Worm (Caenorhabditis elegans): ENCODE measurements around the gene dct-15.
A peak's percentile ranks its signal among the peaks of the same experiment; 100 is the strongest.
"Not testable (repeated sequence)": the region's sequence is repeated elsewhere in the genome, so short reads cannot be mapped to it uniquely, and the experiment has no call there.

The dct-15 gene

ce11 chrIV:9773441-9773840 lies 37.1 kb downstream of the dct-15 start:
- TF ChIP-seq flt-1 (GFP tag; IDR thresholded peaks at IDR 0.05): no peak
- no peak for TF ChIP-seq hmg-4 (GFP tag; optimal IDR thresholded peaks at IDR 0.05)
- TF ChIP-seq F13C5.2 (tag; optimal IDR thresholded peaks at IDR 0.05): no peak
- TF ChIP-seq ceh-36 (tag; optimal IDR thresholded peaks at IDR 0.05): peak; percentile 42
- TF ChIP-seq sea-1 (GFP tag; conservative IDR thresholded peaks at IDR 0.05): peak; percentile 30; the same call in 1 of the 2 replicates
- peak; percentile 8 for TF ChIP-seq ceh-13 (GFP tag; optimal IDR thresholded peaks at IDR 0.05)
- TF ChIP-seq pes-1 (GFP tag; IDR thresholded peaks at IDR 0.05): peak; percentile 27; the same call in 1 of the 2 replicates
- no peak for TF ChIP-seq hnd-1 (tag; optimal IDR thresholded peaks at IDR 0.05)
- no peak for TF ChIP-seq tbx-37 (GFP tag; conservative IDR thresholded peaks at IDR 0.05)
- TF ChIP-seq tra-4 (tag; optimal IDR thresholded peaks at IDR 0.05): peak; percentile 33
- no peak for TF ChIP-seq aly-1 (tag; optimal IDR thresholded peaks at IDR 0.05)
- TF ChIP-seq tbx-11 (GFP tag; IDR thresholded peaks at IDR 0.05): no peak

- TF ChIP-seq hmbx-1 (tag; optimal IDR thresholded peaks at IDR 0.05) (no peak), pes-1 (GFP tag; IDR thresholded peaks at IDR 0.05) (peak; percentile 49; the same call in 1 of the 2 replicates), hnd-1 (tag; optimal IDR thresholded peaks at IDR 0.05) (no peak), scrt-1 (GFP tag; IDR thresholded peaks at IDR 0.05) (no peak), B0310.2 (tag; optimal IDR thresholded peaks at IDR 0.05) (peak; percentile 14), tra-4 (tag; optimal IDR thresholded peaks at IDR 0.05) (peak; percentile 7), F13C5.2 (tag; optimal IDR thresholded peaks at IDR 0.05) (peak; percentile 7), ama-1 (optimal IDR thresholded peaks at IDR 0.05) (peak; percentile 97), tbx-11 (GFP tag; IDR thresholded peaks at IDR 0.05) (no peak), aly-1 (tag; optimal IDR thresholded peaks at IDR 0.05) (peak; percentile 29), hmg-4 (GFP tag; optimal IDR thresholded peaks at IDR 0.05) (peak; percentile 22), ets-7 (tag; optimal IDR thresholded peaks at IDR 0.05) (no peak), ceh-36 (tag; optimal IDR thresholded peaks at IDR 0.05) (peak; percentile 14), flt-1 (GFP tag; IDR thresholded peaks at IDR 0.05) (no peak), tbx-37 (GFP tag; conservative IDR thresholded peaks at IDR 0.05) (no peak), sea-1 (GFP tag; conservative IDR thresholded peaks at IDR 0.05) (0 out of 2 replicates have a peak, but pooled peaks have one; percentile 60), ceh-13 (GFP tag; optimal IDR thresholded peaks at IDR 0.05) (no peak)
Measured at ce11 chrIV:9772096-9772720, 38.3 kb downstream of the dct-15 start, which contains the start of gene cav-1. TSS of gene cav-1 (plus strand) at chrIV:9772510.

ce11 chrIV:9770798-9771197 lies 39.7 kb downstream of the dct-15 start:
- no peak for TF ChIP-seq hnd-1 (tag; optimal IDR thresholded peaks at IDR 0.05)
- no peak for TF ChIP-seq scrt-1 (GFP tag; IDR thresholded peaks at IDR 0.05)
- TF ChIP-seq tbx-11 (GFP tag; IDR thresholded peaks at IDR 0.05): no peak
- TF ChIP-seq aly-1 (tag; optimal IDR thresholded peaks at IDR 0.05): no peak
- TF ChIP-seq hmbx-1 (tag; optimal IDR thresholded peaks at IDR 0.05): no peak
- no peak for TF ChIP-seq tbx-37 (GFP tag; conservative IDR thresholded peaks at IDR 0.05)

ce11 chrIV:9769746-9770145 lies 40.8 kb downstream of the dct-15 start, which contains the start of gene msp-78:
TSS of gene msp-78 (plus strand) at chrIV:9770046.
- TF ChIP-seq ama-1 (optimal IDR thresholded peaks at IDR 0.05); hnd-1 (tag; optimal IDR thresholded peaks at IDR 0.05); ceh-13 (GFP tag; optimal IDR thresholded peaks at IDR 0.05): not testable (repeated sequence)

- not testable (repeated sequence) for TF ChIP-seq flt-1 (GFP tag; IDR thresholded peaks at IDR 0.05); B0310.2 (tag; optimal IDR thresholded peaks at IDR 0.05); scrt-1 (GFP tag; IDR thresholded peaks at IDR 0.05)
Measured at ce11 chrIV:9767054-9767453, 43.5 kb downstream of the dct-15 start, which contains the start of gene msp-79. TSS of gene msp-79 (minus strand) at chrIV:9767154.

- TF ChIP-seq scrt-1 (GFP tag; IDR thresholded peaks at IDR 0.05) (no peak), tra-4 (tag; optimal IDR thresholded peaks at IDR 0.05) (no peak), tbx-11 (GFP tag; IDR thresholded peaks at IDR 0.05) (no peak), ceh-13 (GFP tag; optimal IDR thresholded peaks at IDR 0.05) (no peak), B0310.2 (tag; optimal IDR thresholded peaks at IDR 0.05) (no peak), flt-1 (GFP tag; IDR thresholded peaks at IDR 0.05) (no peak), ceh-36 (tag; optimal IDR thresholded peaks at IDR 0.05) (no peak), pes-1 (GFP tag; IDR thresholded peaks at IDR 0.05) (no peak), aly-1 (tag; optimal IDR thresholded peaks at IDR 0.05) (no peak), tbx-37 (GFP tag; conservative IDR thresholded peaks at IDR 0.05) (no peak), hmbx-1 (tag; optimal IDR thresholded peaks at IDR 0.05) (no peak), hmg-4 (GFP tag; optimal IDR thresholded peaks at IDR 0.05) (no peak), hnd-1 (tag; optimal IDR thresholded peaks at IDR 0.05) (no peak), sea-1 (GFP tag; conservative IDR thresholded peaks at IDR 0.05) (no peak), ama-1 (optimal IDR thresholded peaks at IDR 0.05) (no peak), ets-7 (tag; optimal IDR thresholded peaks at IDR 0.05) (no peak), F13C5.2 (tag; optimal IDR thresholded peaks at IDR 0.05) (no peak)
Measured at ce11 chrIV:9766250-9766649, 44.3 kb downstream of the dct-15 start, which contains the start of gene ssp-36. TSS of gene ssp-36 (minus strand) at chrIV:9766350.

ce11 chrIV:9762667-9763173 lies 47.8 kb downstream of the dct-15 start:
- TF ChIP-seq pes-1 (GFP tag; IDR thresholded peaks at IDR 0.05) (no peak), ceh-13 (GFP tag; optimal IDR thresholded peaks at IDR 0.05) (no peak), hnd-1 (tag; optimal IDR thresholded peaks at IDR 0.05) (no peak), ets-7 (tag; optimal IDR thresholded peaks at IDR 0.05) (no peak), sea-1 (GFP tag; conservative IDR thresholded peaks at IDR 0.05) (no peak), F13C5.2 (tag; optimal IDR thresholded peaks at IDR 0.05) (no peak), hmg-4 (GFP tag; optimal IDR thresholded peaks at IDR 0.05) (no peak), hmbx-1 (tag; optimal IDR thresholded peaks at IDR 0.05) (no peak), aly-1 (tag; optimal IDR thresholded peaks at IDR 0.05) (no peak), ama-1 (optimal IDR thresholded peaks at IDR 0.05) (no peak), tbx-37 (GFP tag; conservative IDR thresholded peaks at IDR 0.05) (no peak)

Measured in whole organism, early embryonic.